Worm (Caenorhabditis elegans) whole organism, L3 larva: ENCODE results near the gene bre-5.

Source experiments
- aly-2 ChIP-seq: fragments of 150-350 bp; optimal IDR thresholded peaks from 2 replicates; lab custom pipeline; 2014; ENCODE audit warnings: missing biosample characterization, missing genetic modification characterization
- ceh-16 ChIP-seq: sonication (generic microtip); optimal IDR thresholded peaks from 2 replicates; lab custom pipeline; 2017; ENCODE audit warnings: missing biosample characterization, missing genetic modification characterization
- fkh-10 ChIP-seq: sonication (generic microtip); optimal IDR thresholded peaks from 2 replicates; lab custom pipeline; 2017; ENCODE audit warnings: missing biosample characterization, missing genetic modification reagents, missing genetic modification characterization
- nhr-11 ChIP-seq: fragments of 150-350 bp; optimal IDR thresholded peaks from 2 replicates; lab custom pipeline; 2014; ENCODE audit warnings: missing biosample characterization, missing genetic modification characterization
- nhr-237 ChIP-seq: fragments of 150-350 bp; optimal IDR thresholded peaks from 2 replicates; lab custom pipeline; 2014; ENCODE audit warnings: missing biosample characterization, missing genetic modification characterization
- pqm-1 ChIP-seq: fragments of 150-350 bp; optimal IDR thresholded peaks from 2 replicates; lab custom pipeline; 2017; ENCODE audit warnings: missing biosample characterization, missing genetic modification characterization, inconsistent platforms
- snpc-4 ChIP-seq: fragments of 150-350 bp; optimal IDR thresholded peaks from 2 replicates; lab custom pipeline; 2014; ENCODE audit warnings: missing biosample characterization, missing genetic modification characterization
- unc-39 ChIP-seq: sonication (generic microtip); optimal IDR thresholded peaks from 4 replicates; lab custom pipeline; 2017; ENCODE audit warnings: missing biosample characterization, missing genetic modification characterization
- ztf-4 ChIP-seq: fragments of 150-350 bp; optimal IDR thresholded peaks from 2 replicates; lab custom pipeline; 2014; ENCODE audit warnings: missing biosample characterization, missing genetic modification characterization

- TF ChIP-seq fkh-10 (GFP tag; lab: Kevin White, UChicago) (no peak), nhr-11 (tag; lab: Kevin White, UChicago) (no peak), ztf-4 (tag; lab: Kevin White, UChicago) (no peak), ceh-16 (tag; lab: Kevin White, UChicago) (no peak), aly-2 (tag; lab: Kevin White, UChicago) (no peak), snpc-4 (tag; lab: Kevin White, UChicago) (no peak), nhr-237 (tag; lab: Kevin White, UChicago) (no peak), unc-39 (tag; lab: Kevin White, UChicago) (no peak), pqm-1 (tag; lab: Kevin White, UChicago) (no peak)
Measured at ce11 chrIV:12010859-12011258, 40.2 kb downstream of the bre-5 start, which contains the start of the genes ZK617.26 and unc-22.
